Worm (Caenorhabditis elegans): ENCODE data around the gene C28A5.1.

The C28A5.1 gene

ce11 chrIII:4434294-4434781 is at the start of gene C28A5.1:
TSS of gene C28A5.1 (minus strand) at chrIII:4434344.
- peak; percentile 52 for TF ChIP-seq W03F9.2 (tag; optimal IDR thresholded peaks at IDR 0.05)
- no peak for TF ChIP-seq dao-5 (tag; optimal IDR thresholded peaks at IDR 0.05)

ce11 chrIII:4482986-4483385 is 48.8 kb upstream of the C28A5.1 start:
- no peak for TF ChIP-seq W03F9.2 (tag; optimal IDR thresholded peaks at IDR 0.05)
- TF ChIP-seq dao-5 (tag; optimal IDR thresholded peaks at IDR 0.05), result no peak
- no peak for TF ChIP-seq him-1 (tag; optimal IDR thresholded peaks at IDR 0.05)

- TF ChIP-seq W03F9.2 (tag; optimal IDR thresholded peaks at IDR 0.05), result no peak
- no peak for TF ChIP-seq dao-5 (tag; optimal IDR thresholded peaks at IDR 0.05)
- no peak for TF ChIP-seq him-1 (tag; optimal IDR thresholded peaks at IDR 0.05)
Observed at ce11 chrIII:4481787-4482186, 47.6 kb upstream of the C28A5.1 start.

- TF ChIP-seq W03F9.2 (tag; optimal IDR thresholded peaks at IDR 0.05) (no peak), him-1 (tag; optimal IDR thresholded peaks at IDR 0.05) (no peak), dao-5 (tag; optimal IDR thresholded peaks at IDR 0.05) (no peak)
Observed at ce11 chrIII:4477472-4477871, 43.3 kb upstream of the C28A5.1 start, which contains the start of gene ins-17. TSS of gene ins-17 (minus strand) at chrIII:4477572.

- no peak for TF ChIP-seq dao-5 (tag; optimal IDR thresholded peaks at IDR 0.05)
- TF ChIP-seq W03F9.2 (tag; optimal IDR thresholded peaks at IDR 0.05), result no peak
- no peak for TF ChIP-seq him-1 (tag; optimal IDR thresholded peaks at IDR 0.05)
Observed at ce11 chrIII:4476806-4477205, 42.7 kb upstream of the C28A5.1 start.

ce11 chrIII:4476313-4476712 is 42.2 kb upstream of the C28A5.1 start:
- TF ChIP-seq dao-5 (tag; optimal IDR thresholded peaks at IDR 0.05) (no peak), W03F9.2 (tag; optimal IDR thresholded peaks at IDR 0.05) (no peak), him-1 (tag; optimal IDR thresholded peaks at IDR 0.05) (no peak)

- TF ChIP-seq him-1 (tag; optimal IDR thresholded peaks at IDR 0.05) (peak; percentile 96), dao-5 (tag; optimal IDR thresholded peaks at IDR 0.05) (no peak), W03F9.2 (tag; optimal IDR thresholded peaks at IDR 0.05) (peak; percentile 98)
Observed at ce11 chrIII:4475428-4475968, 41.4 kb upstream of the C28A5.1 start, which contains the start of gene rps-1. TSS of gene rps-1 (plus strand) at chrIII:4475918.

- TF ChIP-seq dao-5 (tag; optimal IDR thresholded peaks at IDR 0.05) (no peak), him-1 (tag; optimal IDR thresholded peaks at IDR 0.05) (no peak), W03F9.2 (tag; optimal IDR thresholded peaks at IDR 0.05) (no peak)
Observed at ce11 chrIII:4474908-4475307, 40.8 kb upstream of the C28A5.1 start, which contains the start of gene ifet-1. TSS of gene ifet-1 (minus strand) at chrIII:4475150.

- TF ChIP-seq him-1 (tag; optimal IDR thresholded peaks at IDR 0.05), result peak; percentile 65
- peak; percentile 38 for TF ChIP-seq W03F9.2 (tag; optimal IDR thresholded peaks at IDR 0.05)
- TF ChIP-seq dao-5 (tag; optimal IDR thresholded peaks at IDR 0.05), result peak; percentile 50
Observed at ce11 chrIII:4470793-4471192, 36.6 kb upstream of the C28A5.1 start.

ce11 chrIII:4468812-4469211 is 34.7 kb upstream of the C28A5.1 start, which contains the start of gene mstr-2:
TSS of gene mstr-2 (plus strand) at chrIII:4469112.
- TF ChIP-seq dao-5 (tag; optimal IDR thresholded peaks at IDR 0.05) (no peak), him-1 (tag; optimal IDR thresholded peaks at IDR 0.05) (no peak), W03F9.2 (tag; optimal IDR thresholded peaks at IDR 0.05) (no peak)

ce11 chrIII:4468390-4468789 is 34.2 kb upstream of the C28A5.1 start:
- no peak for TF ChIP-seq W03F9.2 (tag; optimal IDR thresholded peaks at IDR 0.05)
- no peak for TF ChIP-seq him-1 (tag; optimal IDR thresholded peaks at IDR 0.05)
- no peak for TF ChIP-seq dao-5 (tag; optimal IDR thresholded peaks at IDR 0.05)

ce11 chrIII:4467277-4467676 is 33.1 kb upstream of the C28A5.1 start, which contains the start of gene ndg-4:
TSS of gene ndg-4 (minus strand) at chrIII:4467377.
- TF ChIP-seq W03F9.2 (tag; optimal IDR thresholded peaks at IDR 0.05) (no peak), him-1 (tag; optimal IDR thresholded peaks at IDR 0.05) (no peak), dao-5 (tag; optimal IDR thresholded peaks at IDR 0.05) (no peak)

ce11 chrIII:4461337-4461736 is 27.2 kb upstream of the C28A5.1 start:
- TF ChIP-seq him-1 (tag; optimal IDR thresholded peaks at IDR 0.05) (no peak), W03F9.2 (tag; optimal IDR thresholded peaks at IDR 0.05) (no peak), dao-5 (tag; optimal IDR thresholded peaks at IDR 0.05) (no peak)

- no peak for TF ChIP-seq dao-5 (tag; optimal IDR thresholded peaks at IDR 0.05)
Observed at ce11 chrIII:4460242-4460641, 26.1 kb upstream of the C28A5.1 start.

- no peak for TF ChIP-seq dao-5 (tag; optimal IDR thresholded peaks at IDR 0.05)
- TF ChIP-seq him-1 (tag; optimal IDR thresholded peaks at IDR 0.05), result no peak
- TF ChIP-seq W03F9.2 (tag; optimal IDR thresholded peaks at IDR 0.05), result no peak
Observed at ce11 chrIII:4456579-4456978, 22.4 kb upstream of the C28A5.1 start.

All from whole organism, L4/young adult.